Worm (Caenorhabditis elegans) whole organism, L3 larva: ENCODE results near the gene tba-7.

Experiments used
- R02D3.7 ChIP-seq: fragments of 150-350 bp; optimal IDR thresholded peaks from 2 replicates; lab custom pipeline; 2014; ENCODE audit warnings: missing biosample characterization, missing genetic modification characterization
- ZK546.5 ChIP-seq: sonication (generic microtip); optimal IDR thresholded peaks from 2 replicates; lab custom pipeline; 2017; ENCODE audit warnings: missing biosample characterization, missing genetic modification characterization
- aly-2 ChIP-seq: fragments of 150-350 bp; optimal IDR thresholded peaks from 2 replicates; lab custom pipeline; 2014; ENCODE audit warnings: missing biosample characterization, missing genetic modification characterization
- ama-1 ChIP-seq: fragments of 150-350 bp; optimal IDR thresholded peaks from 2 replicates; lab custom pipeline; 2018
- ceh-16 ChIP-seq: sonication (generic microtip); optimal IDR thresholded peaks from 2 replicates; lab custom pipeline; 2017; ENCODE audit warnings: missing biosample characterization, missing genetic modification characterization
- ceh-28 ChIP-seq: fragments of 150-350 bp; optimal IDR thresholded peaks from 2 replicates; lab custom pipeline; 2014; ENCODE audit warnings: missing biosample characterization, missing genetic modification reagents, missing genetic modification characterization
- ceh-82 ChIP-seq: fragments of 150-350 bp; optimal IDR thresholded peaks from 2 replicates; lab custom pipeline; 2014; ENCODE audit warnings: missing biosample characterization, missing genetic modification characterization
- daf-12 ChIP-seq: fragments of 150-350 bp; optimal IDR thresholded peaks from 2 replicates; lab custom pipeline; 2014; ENCODE audit warnings: missing biosample characterization, missing genetic modification reagents, missing genetic modification characterization
- egl-27 ChIP-seq: sonication (generic microtip); optimal IDR thresholded peaks from 4 replicates; lab custom pipeline; 2017; ENCODE audit warnings: missing biosample characterization, missing genetic modification reagents, missing genetic modification characterization
- egl-5 ChIP-seq: fragments of 150-350 bp; optimal IDR thresholded peaks from 2 replicates; lab custom pipeline; 2017; ENCODE audit warnings: missing biosample characterization, missing genetic modification reagents, missing genetic modification characterization, inconsistent platforms
- elt-1 ChIP-seq: fragments of 150-350 bp; optimal IDR thresholded peaks from 2 replicates; lab custom pipeline; 2014; ENCODE audit warnings: missing biosample characterization, missing genetic modification characterization
- elt-2 ChIP-seq: sonication (generic microtip); optimal IDR thresholded peaks from 2 replicates; lab custom pipeline; 2016; ENCODE audit warnings: missing genetic modification reagents, mild to moderate bottlenecking, missing genetic modification characterization, missing compliant biosample characterization
- elt-3 ChIP-seq, 3 experiments: fragments of 150-350 bp in 1 of 3; sonication (generic microtip) in 2 of 3; optimal IDR thresholded peaks; 2 replicates in 2 of 3; 4 replicates in 1 of 3; lab custom pipeline; 2014 to 2017; ENCODE audit warnings: missing biosample characterization in 3 of 3, missing genetic modification characterization in 3 of 3
- eor-1 ChIP-seq, 2 experiments: fragments of 150-350 bp; optimal IDR thresholded peaks; 2 replicates each; lab custom pipeline; 2014 to 2018; ENCODE audit warnings: missing biosample characterization in 2 of 2, missing genetic modification characterization in 2 of 2
- fkh-10 ChIP-seq: sonication (generic microtip); optimal IDR thresholded peaks from 2 replicates; lab custom pipeline; 2017; ENCODE audit warnings: missing biosample characterization, missing genetic modification reagents, missing genetic modification characterization
- fkh-2 ChIP-seq: fragments of 150-350 bp; optimal IDR thresholded peaks from 2 replicates; lab custom pipeline; 2014; ENCODE audit warnings: missing biosample characterization, missing genetic modification reagents, missing genetic modification characterization
- hmg-11 ChIP-seq: sonication (generic microtip); optimal IDR thresholded peaks from 2 replicates; lab custom pipeline; 2016; ENCODE audit warnings: missing genetic modification characterization, missing compliant biosample characterization
- lin-39 ChIP-seq: fragments of 150-350 bp; optimal IDR thresholded peaks from 2 replicates; lab custom pipeline; 2018; ENCODE audit warnings: missing biosample characterization, missing genetic modification reagents, missing genetic modification characterization
- lsy-12 ChIP-seq: sonication (generic microtip); optimal IDR thresholded peaks from 2 replicates; lab custom pipeline; 2016; ENCODE audit warnings: mild to moderate bottlenecking, missing genetic modification characterization, missing compliant biosample characterization
- mdl-1 ChIP-seq: fragments of 150-350 bp; optimal IDR thresholded peaks from 2 replicates; lab custom pipeline; 2014; ENCODE audit warnings: missing biosample characterization, missing genetic modification characterization
- mml-1 ChIP-seq: fragments of 150-350 bp; sonication (generic microtip); optimal IDR thresholded peaks from 3 replicates; lab custom pipeline; 2014; ENCODE audit warnings: missing biosample characterization, missing genetic modification characterization
- nfya-1 ChIP-seq: sonication (generic microtip); optimal IDR thresholded peaks from 2 replicates; lab custom pipeline; 2017; ENCODE audit warnings: missing genetic modification characterization, mild to moderate bottlenecking, missing compliant biosample characterization, antibody characterized with exemption, moderate library complexity; ENCODE audit not compliant: insufficient read depth
- nhr-11 ChIP-seq: fragments of 150-350 bp; optimal IDR thresholded peaks from 2 replicates; lab custom pipeline; 2014; ENCODE audit warnings: missing biosample characterization, missing genetic modification characterization
- nhr-12 ChIP-seq: fragments of 150-350 bp; optimal IDR thresholded peaks from 2 replicates; lab custom pipeline; 2014; ENCODE audit warnings: missing biosample characterization, missing genetic modification characterization
- nhr-23 ChIP-seq: fragments of 150-350 bp; optimal IDR thresholded peaks from 2 replicates; lab custom pipeline; 2014; ENCODE audit warnings: missing biosample characterization, missing genetic modification reagents, missing genetic modification characterization
- nhr-237 ChIP-seq: fragments of 150-350 bp; optimal IDR thresholded peaks from 2 replicates; lab custom pipeline; 2014; ENCODE audit warnings: missing biosample characterization, missing genetic modification characterization
- nhr-28 ChIP-seq: fragments of 150-350 bp; optimal IDR thresholded peaks from 2 replicates; lab custom pipeline; 2014; ENCODE audit warnings: missing biosample characterization, missing genetic modification characterization
- nhr-67 ChIP-seq: fragments of 150-350 bp; optimal IDR thresholded peaks from 2 replicates; lab custom pipeline; 2014; ENCODE audit warnings: missing biosample characterization, missing genetic modification characterization
- nhr-76 ChIP-seq: fragments of 150-350 bp; sonication (generic microtip); optimal IDR thresholded peaks from 5 replicates; lab custom pipeline; 2014; ENCODE audit warnings: missing biosample characterization, missing genetic modification characterization
- nhr-77 ChIP-seq: fragments of 150-350 bp; optimal IDR thresholded peaks from 2 replicates; lab custom pipeline; 2014; ENCODE audit warnings: missing biosample characterization, missing genetic modification characterization
- skn-1 ChIP-seq: fragments of 150-350 bp; optimal IDR thresholded peaks from 2 replicates; lab custom pipeline; 2014; ENCODE audit warnings: missing biosample characterization, missing genetic modification characterization
- snpc-4 ChIP-seq: fragments of 150-350 bp; optimal IDR thresholded peaks from 2 replicates; lab custom pipeline; 2014; ENCODE audit warnings: missing biosample characterization, missing genetic modification characterization
- tbx-2 ChIP-seq: sonication (generic microtip); optimal IDR thresholded peaks from 2 replicates; lab custom pipeline; 2016; ENCODE audit warnings: mild to moderate bottlenecking, missing genetic modification characterization, missing compliant biosample characterization
- unc-62 ChIP-seq: fragments of 150-350 bp; sonication (generic microtip); optimal IDR thresholded peaks from 4 replicates; lab custom pipeline; 2014; ENCODE audit warnings: missing biosample characterization, missing genetic modification reagents, missing genetic modification characterization
- ztf-11 ChIP-seq: fragments of 150-350 bp; optimal IDR thresholded peaks from 2 replicates; lab custom pipeline; 2014; ENCODE audit warnings: missing biosample characterization, missing genetic modification characterization
- ztf-4 ChIP-seq: fragments of 150-350 bp; optimal IDR thresholded peaks from 2 replicates; lab custom pipeline; 2014; ENCODE audit warnings: missing biosample characterization, missing genetic modification characterization

tba-7 gene

ce11 chrIII:11341466-11341865, 30.1 kb downstream of the tba-7 start:
- TF ChIP-seq ZK546.5 (tag; lab: Kevin White, UChicago) (no peak), skn-1 (tag; lab: Kevin White, UChicago) (no peak), snpc-4 (no peak), lsy-12 (no peak), egl-27 (no peak), nhr-28 (tag; lab: Kevin White, UChicago) (no peak)

ce11 chrIII:11337627-11338026, 34.0 kb downstream of the tba-7 start:
- TF ChIP-seq nfya-1 (tag; lab: Kevin White, UChicago) (peak; percentile 81), mdl-1 (tag; lab: Kevin White, UChicago) (no peak)

ce11 chrIII:11336072-11336471, 35.5 kb downstream of the tba-7 start:
- no peak for TF ChIP-seq R02D3.7 (tag; lab: Kevin White, UChicago)
- no peak for TF ChIP-seq ceh-28 (tag; lab: Kevin White, UChicago)
- no peak for TF ChIP-seq ama-1 (lab: Kevin White, UChicago)
- TF ChIP-seq nfya-1 (tag; lab: Kevin White, UChicago), result peak; percentile 48
- peak; percentile 12 for TF ChIP-seq hmg-11 (tag; lab: Kevin White, UChicago)
- no peak for TF ChIP-seq eor-1 (tag; optimal IDR thresholded peaks at IDR 0.05; lab: Kevin White, UChicago)

ce11 chrIII:11334346-11334745, 37.2 kb downstream of the tba-7 start:
- TF ChIP-seq nhr-237 (tag; lab: Kevin White, UChicago) (no peak), daf-12 (no peak), skn-1 (tag; lab: Kevin White, UChicago) (no peak), eor-1 (tag; optimal IDR thresholded peaks at IDR 0.05; lab: Kevin White, UChicago) (no peak), ceh-16 (tag; lab: Kevin White, UChicago) (no peak), ZK546.5 (tag; lab: Kevin White, UChicago) (no peak), unc-62 (GFP tag; lab: Kevin White, UChicago) (no peak), ztf-11 (no peak), snpc-4 (peak; percentile 54), nhr-77 (tag; lab: Kevin White, UChicago) (no peak), aly-2 (tag; lab: Kevin White, UChicago) (no peak), elt-2 (no peak), R02D3.7 (tag; lab: Kevin White, UChicago) (no peak), elt-1 (no peak), fkh-10 (GFP tag; lab: Kevin White, UChicago) (peak; percentile 68), nhr-28 (tag; lab: Kevin White, UChicago) (no peak), mml-1 (tag; lab: Kevin White, UChicago) (no peak), nhr-12 (tag; lab: Kevin White, UChicago) (no peak), lsy-12 (no peak), nhr-23 (no peak), nhr-76 (tag; lab: Kevin White, UChicago) (no peak), egl-27 (no peak), elt-3 (tag; optimal IDR thresholded peaks at IDR 0.05; lab: Kevin White, UChicago) (no peak), lin-39 (tag; lab: Kevin White, UChicago) (peak; percentile 82), ztf-4 (tag; lab: Kevin White, UChicago) (no peak), nhr-67 (tag; lab: Kevin White, UChicago) (no peak), mdl-1 (tag; lab: Kevin White, UChicago) (no peak), hmg-11 (tag; lab: Kevin White, UChicago) (peak; percentile 69), fkh-2 (tag; lab: Kevin White, UChicago) (no peak), egl-5 (no peak), nhr-11 (tag; lab: Kevin White, UChicago) (no peak), nfya-1 (tag; lab: Kevin White, UChicago) (peak; percentile 69)

ce11 chrIII:11333032-11333732, 38.4 kb downstream of the tba-7 start, which contains the start of gene T28D6.5:
Gene T28D6.5 (plus strand): TSS chrIII:11333682.
- no peak for TF ChIP-seq ztf-11
- TF ChIP-seq daf-12, result no peak
- no peak for TF ChIP-seq egl-27
- TF ChIP-seq ztf-4 (tag; lab: Kevin White, UChicago), result no peak
- TF ChIP-seq fkh-10 (GFP tag; lab: Kevin White, UChicago), result no peak
- TF ChIP-seq ceh-82 (tag; lab: Kevin White, UChicago), result no peak
- TF ChIP-seq tbx-2 (tag; lab: Kevin White, UChicago), result no peak
- no peak for TF ChIP-seq mdl-1 (tag; lab: Kevin White, UChicago)
- no peak for TF ChIP-seq ceh-28 (tag; lab: Kevin White, UChicago)
- no peak for TF ChIP-seq skn-1 (tag; lab: Kevin White, UChicago)
- TF ChIP-seq nhr-67 (tag; lab: Kevin White, UChicago), result no peak
- TF ChIP-seq mml-1 (tag; lab: Kevin White, UChicago), result no peak
- TF ChIP-seq, all 47 proteins: peak for 0
